Comparison of ENCODE assay signal across 4 fruit fly cellular contexts in genomic region chr3L:2371882-2372281, dm6.
TF ChIP-seq lines count a peak whose summit lies in the region.

Gene CG1317 (minus strand): TSS chr3L:2371939.
Gene CG8993 (plus strand): TSS chr3L:2372199.

TF ChIP-seq in whole organism, adult, 20 proteins besides CTCF, POLR2A, EP300 and RAD21 (continued from another document):
- TF ChIP-seq CG5204 (GFP tag; optimal IDR thresholded peaks at IDR 0.05; lab: Kevin White, UChicago) (no peak), Clk (GFP tag; optimal IDR thresholded peaks at IDR 0.05; lab: Kevin White, UChicago) (no peak)
TF ChIP-seq in whole organism, adult: peak in this region for 12.

TF ChIP-seq in whole organism, embryonic, 481 proteins besides CTCF, POLR2A, EP300 and RAD21 (continued from another document and continues in another):
- TF ChIP-seq exex (tag; optimal IDR thresholded peaks at IDR 0.05; lab: Kevin White, UChicago), result peak; percentile 63
- TF ChIP-seq Camta (GFP tag; optimal IDR thresholded peaks at IDR 0.05; lab: Kevin White, UChicago), result no peak
- 0 out of 4 replicates have a peak, but pooled peaks have one; percentile 22 for TF ChIP-seq chinmo (GFP tag; IDR thresholded peaks at IDR 0.05; lab: Robert Waterston, UW; ENCODE audit: partially characterized antibody)
- TF ChIP-seq trem (tag; optimal IDR thresholded peaks at IDR 0.05; lab: Kevin White, UChicago), result peak; percentile 98
- peak; percentile 45 for TF ChIP-seq tin (GFP tag; optimal IDR thresholded peaks at IDR 0.05; lab: Kevin White, UChicago)
- 0 out of 3 replicates have a peak, but pooled peaks have one; percentile 40 for TF ChIP-seq CG7963 (GFP tag; IDR thresholded peaks at IDR 0.05; lab: Robert Waterston, UW; ENCODE audit: partially characterized antibody)
- peak; percentile 20 for TF ChIP-seq tap (tag; optimal IDR thresholded peaks at IDR 0.05; lab: Kevin White, UChicago)
- TF ChIP-seq lola (GFP tag; optimal IDR thresholded peaks at IDR 0.05; lab: Kevin White, UChicago), result peak in 1 of 3 experiments; percentile 50
- TF ChIP-seq phol (tag; optimal IDR thresholded peaks at IDR 0.05; lab: Kevin White, UChicago), result peak; percentile 72
- TF ChIP-seq CG13287 (GFP tag; IDR thresholded peaks at IDR 0.05; lab: Robert Waterston, UW; ENCODE audit: partially characterized antibody), result peak; percentile 86
- TF ChIP-seq CG3407 (GFP tag; optimal IDR thresholded peaks at IDR 0.05; lab: Kevin White, UChicago), result no peak
- peak; percentile 50 for TF ChIP-seq CG2129 (GFP tag; IDR thresholded peaks at IDR 0.05; lab: Robert Waterston, UW; ENCODE audit: partially characterized antibody)
- TF ChIP-seq az2 (GFP tag; optimal IDR thresholded peaks at IDR 0.05; lab: Kevin White, UChicago), result peak; percentile 37
- TF ChIP-seq CG13894 (tag; optimal IDR thresholded peaks at IDR 0.05; lab: Kevin White, UChicago), result peak; percentile 24
- peak; percentile 83 for TF ChIP-seq CG12391 (tag; optimal IDR thresholded peaks at IDR 0.05; lab: Kevin White, UChicago)
- peak; percentile 79 for TF ChIP-seq Dll (GFP tag; IDR thresholded peaks at IDR 0.05; lab: Robert Waterston, UW; ENCODE audit: partially characterized antibody)
- TF ChIP-seq fd64A (GFP tag; optimal IDR thresholded peaks at IDR 0.05; lab: Kevin White, UChicago), result no peak
- peak; percentile 66 for TF ChIP-seq grau (tag; optimal IDR thresholded peaks at IDR 0.05; lab: Kevin White, UChicago)
- peak; percentile 29; the same call in 1 of the 2 replicates for TF ChIP-seq CG6272 (GFP tag; IDR thresholded peaks at IDR 0.05; lab: Robert Waterston, UW)
- no peak for TF ChIP-seq kah (GFP tag; optimal IDR thresholded peaks at IDR 0.05; lab: Kevin White, UChicago)
- TF ChIP-seq CG14014 (GFP tag; IDR thresholded peaks at IDR 0.05; lab: Robert Waterston, UW), result peak; percentile 41; the same call in 1 of the 2 replicates
- peak; percentile 26 for TF ChIP-seq Fer3 (tag; optimal IDR thresholded peaks at IDR 0.05; lab: Kevin White, UChicago)
- peak; percentile 89 for TF ChIP-seq zen (tag; optimal IDR thresholded peaks at IDR 0.05; lab: Kevin White, UChicago)
- TF ChIP-seq cato (GFP tag; optimal IDR thresholded peaks at IDR 0.05; lab: Kevin White, UChicago; ENCODE audit: borderline replicate concordance), result no peak
- peak; percentile 55 for TF ChIP-seq CG30020 (tag; optimal IDR thresholded peaks at IDR 0.05; lab: Kevin White, UChicago)
- peak; percentile 17 for TF ChIP-seq kay (GFP tag; optimal IDR thresholded peaks at IDR 0.05; lab: Kevin White, UChicago)
- no peak for TF ChIP-seq CkIIα-i1 (GFP tag; IDR thresholded peaks at IDR 0.05; lab: Robert Waterston, UW)
- TF ChIP-seq nerfin-2 (GFP tag; IDR thresholded peaks at IDR 0.05; lab: Robert Waterston, UW; ENCODE audit: partially characterized antibody), result peak; percentile 41; the same call in 1 of the 2 replicates
- peak; percentile 43; the same call in 1 of the 3 replicates for TF ChIP-seq Dbx (GFP tag; IDR thresholded peaks at IDR 0.05; lab: Robert Waterston, UW)
- TF ChIP-seq Hsf (GFP tag; optimal IDR thresholded peaks at IDR 0.05; lab: Kevin White, UChicago), result peak; percentile 34
- peak; percentile 75 for TF ChIP-seq CG10267 (tag; optimal IDR thresholded peaks at IDR 0.05; lab: Kevin White, UChicago)
- TF ChIP-seq sob (GFP tag; IDR thresholded peaks at IDR 0.05; lab: Robert Waterston, UW), result peak; percentile 58
- peak; percentile 1 for TF ChIP-seq fd3F (GFP tag; optimal IDR thresholded peaks at IDR 0.05; lab: Kevin White, UChicago)
- peak; percentile 55 for TF ChIP-seq CG15696 (tag; optimal IDR thresholded peaks at IDR 0.05; lab: Kevin White, UChicago)
- TF ChIP-seq CG4360 (GFP tag; IDR thresholded peaks at IDR 0.05; lab: Robert Waterston, UW), result peak; percentile 86
- peak; percentile 40 for TF ChIP-seq Max (GFP tag; optimal IDR thresholded peaks at IDR 0.05; lab: Kevin White, UChicago)
- no peak for TF ChIP-seq her (GFP tag; optimal IDR thresholded peaks at IDR 0.05; lab: Kevin White, UChicago)
- TF ChIP-seq CG32532 (GFP tag; IDR thresholded peaks at IDR 0.05; lab: Robert Waterston, UW), result peak; percentile 35; the same call in 1 of the 2 replicates
- TF ChIP-seq CG2712 (tag; optimal IDR thresholded peaks at IDR 0.05; lab: Kevin White, UChicago), result peak; percentile 76

TF ChIP-seq in whole organism, prepupa, 60 proteins besides CTCF, POLR2A, EP300 and RAD21 (continued from another document):
- TF ChIP-seq CG4318 (GFP tag; optimal IDR thresholded peaks at IDR 0.05; lab: Kevin White, UChicago), result no peak
- TF ChIP-seq CG15336 (GFP tag; IDR thresholded peaks at IDR 0.05; lab: Robert Waterston, UW), result no peak
- TF ChIP-seq Gug (GFP tag; IDR thresholded peaks at IDR 0.05; lab: Robert Waterston, UW), result no peak
- TF ChIP-seq Sox15 (GFP tag; optimal IDR thresholded peaks at IDR 0.05; lab: Kevin White, UChicago), result no peak
- peak; percentile 22 for TF ChIP-seq lz (GFP tag; optimal IDR thresholded peaks at IDR 0.05; lab: Kevin White, UChicago)
- no peak for TF ChIP-seq topi (GFP tag; optimal IDR thresholded peaks at IDR 0.05; lab: Kevin White, UChicago)
- TF ChIP-seq CG32006 (GFP tag; optimal IDR thresholded peaks at IDR 0.05; lab: Kevin White, UChicago), result peak; percentile 17
- TF ChIP-seq achi (GFP tag; optimal IDR thresholded peaks at IDR 0.05; lab: Kevin White, UChicago), result peak; percentile 67
- no peak for TF ChIP-seq CG6163 (GFP tag; IDR thresholded peaks at IDR 0.05; lab: Robert Waterston, UW)
- peak; percentile 8 for TF ChIP-seq CG7368 (GFP tag; optimal IDR thresholded peaks at IDR 0.05; lab: Kevin White, UChicago)
- peak; percentile 43 for TF ChIP-seq CG10631 (GFP tag; optimal IDR thresholded peaks at IDR 0.05; lab: Kevin White, UChicago)
- no peak for TF ChIP-seq CG16779 (tag; optimal IDR thresholded peaks at IDR 0.05; lab: Kevin White, UChicago)
- no peak for TF ChIP-seq ss (GFP tag; optimal IDR thresholded peaks at IDR 0.05; lab: Kevin White, UChicago)
- no peak for TF ChIP-seq CG8119 (GFP tag; IDR thresholded peaks at IDR 0.05; lab: Robert Waterston, UW)
- TF ChIP-seq acj6 (GFP tag; optimal IDR thresholded peaks at IDR 0.05; lab: Kevin White, UChicago), result peak; percentile 26

TF ChIP-seq in whole organism, wandering third instar larva, 38 proteins besides CTCF, POLR2A, EP300 and RAD21 (continued from another document):
- TF ChIP-seq sage (GFP tag; optimal IDR thresholded peaks at IDR 0.05; lab: Kevin White, UChicago) (no peak), fru (GFP tag; optimal IDR thresholded peaks at IDR 0.05; lab: Kevin White, UChicago) (no peak), woc (GFP tag; optimal IDR thresholded peaks at IDR 0.05; lab: Kevin White, UChicago) (peak; percentile 44), rgr (GFP tag; optimal IDR thresholded peaks at IDR 0.05; lab: Kevin White, UChicago) (peak; percentile 47)
